Worm (Caenorhabditis elegans) whole organism, mixed stage, embryonic: ENCODE measurements around the gene irld-28.

ENCODE experiments used
- ceh-83 ChIP-seq: fragments of 200-800 bp; sonication (Bioruptor generic); optimal IDR thresholded peaks from 2 replicates; lab custom pipeline; 2018; ENCODE audit warnings: mild to moderate bottlenecking, missing genetic modification characterization, missing compliant biosample characterization
- lin-32 ChIP-seq: fragments of 200-800 bp; sonication (Bioruptor generic); optimal IDR thresholded peaks from 2 replicates; lab custom pipeline; 2018; ENCODE audit warnings: mild to moderate bottlenecking, missing genetic modification characterization, missing compliant biosample characterization
- nhr-76 ChIP-seq: sonication (generic microtip); optimal IDR thresholded peaks from 2 replicates; lab custom pipeline; 2017; ENCODE audit warnings: missing biosample characterization, missing genetic modification characterization
- sem-2 ChIP-seq: fragments of 200-800 bp; sonication (Bioruptor generic); optimal IDR thresholded peaks from 2 replicates; lab custom pipeline; 2018; ENCODE audit warnings: mild to moderate bottlenecking, missing genetic modification characterization, missing compliant biosample characterization
- snpc-4 ChIP-seq: fragments of 150-350 bp; optimal IDR thresholded peaks from 2 replicates; lab custom pipeline; 2014; ENCODE audit warnings: missing biosample characterization, missing genetic modification characterization

Gene irld-28

DNA sequence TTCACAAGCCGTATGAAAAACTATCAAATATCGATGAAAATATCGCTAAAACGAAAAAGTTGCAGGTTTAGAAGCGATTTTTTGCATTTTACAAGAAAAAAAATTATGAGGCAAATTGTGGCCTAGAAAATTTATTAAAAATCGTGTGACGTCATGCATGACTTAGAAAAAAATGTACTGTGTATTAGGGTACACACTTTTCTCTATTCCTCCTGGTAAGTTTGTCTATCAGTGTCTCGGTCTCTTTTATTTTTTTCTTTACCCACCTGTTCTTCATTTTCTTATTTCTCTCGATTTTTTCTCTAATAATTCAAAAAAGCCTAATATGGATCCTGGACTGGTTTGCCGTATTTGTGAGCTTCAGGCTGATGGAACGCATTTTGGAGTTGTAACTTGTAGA lies 50.9 kb downstream of the irld-28 start, which contains the start of gene nhr-227:
Gene nhr-227 (plus strand): TSS at position 326 of the 400 bp plus-strand sequence.
- TF ChIP-seq sem-2 (GFP tag; lab: Kevin White, UChicago) (no peak), lin-32 (no peak), nhr-76 (tag; lab: Kevin White, UChicago) (no peak), snpc-4 (tag; lab: Kevin White, UChicago) (no peak), ceh-83 (GFP tag; lab: Kevin White, UChicago) (no peak)
- TF ChIP-seq, all 35 proteins: peak for 0
